Worm (Caenorhabditis elegans): ENCODE data around the gene phat-6.
A peak's percentile ranks its signal among the peaks of the same experiment; 100 is the strongest.

Gene phat-6

ce11 chrX:15229174-15229573 is 35.0 kb upstream of the phat-6 start:
- TF ChIP-seq elt-2 (tag; optimal IDR thresholded peaks at IDR 0.05) (peak; percentile 8), dsc-1 (tag; optimal IDR thresholded peaks at IDR 0.05) (no peak), lin-35 (GFP tag; optimal IDR thresholded peaks at IDR 0.05) (no peak), efl-1 (optimal IDR thresholded peaks at IDR 0.05) (no peak), efl-1 (GFP tag; optimal IDR thresholded peaks at IDR 0.05 in 1 of 2) (peak in 1 of 2 experiments; percentile 84)

- TF ChIP-seq nhr-71 (tag; optimal IDR thresholded peaks at IDR 0.05): peak; percentile 7
- TF ChIP-seq blmp-1 (tag; optimal IDR thresholded peaks at IDR 0.05): peak; percentile 86
- TF ChIP-seq lin-14 (GFP tag; optimal IDR thresholded peaks at IDR 0.05): peak; percentile 65
- TF ChIP-seq lsy-2 (tag; optimal IDR thresholded peaks at IDR 0.05): peak in 1 of 2 experiments; percentile 1
- no peak for TF ChIP-seq efl-1 (optimal IDR thresholded peaks at IDR 0.05)
- TF ChIP-seq efl-1 (GFP tag; optimal IDR thresholded peaks at IDR 0.05 in 1 of 2): no peak
- TF ChIP-seq tbx-2 (tag; optimal IDR thresholded peaks at IDR 0.05): peak; percentile 10
- no peak for TF ChIP-seq sox-4 (tag; optimal IDR thresholded peaks at IDR 0.05)
Observed at ce11 chrX:15225180-15225724, 31.1 kb upstream of the phat-6 start.

ce11 chrX:15224128-15224527 is 29.9 kb upstream of the phat-6 start:
- no peak for TF ChIP-seq ceh-63 (GFP tag; optimal IDR thresholded peaks at IDR 0.05)
- no peak for TF ChIP-seq sox-4 (tag; optimal IDR thresholded peaks at IDR 0.05)
- TF ChIP-seq lin-14 (GFP tag; optimal IDR thresholded peaks at IDR 0.05): peak; percentile 28
- TF ChIP-seq dsc-1 (tag; optimal IDR thresholded peaks at IDR 0.05): peak; percentile 96
- TF ChIP-seq unc-130 (tag; optimal IDR thresholded peaks at IDR 0.05): peak; percentile 21
- TF ChIP-seq zag-1 (tag; optimal IDR thresholded peaks at IDR 0.05): no peak
- no peak for TF ChIP-seq nhr-84 (tag; optimal IDR thresholded peaks at IDR 0.05)
- peak; percentile 56 for TF ChIP-seq rnt-1 (tag; optimal IDR thresholded peaks at IDR 0.05)
- TF ChIP-seq ceh-90 (tag; optimal IDR thresholded peaks at IDR 0.05): no peak
- TF ChIP-seq fkh-4 (tag; optimal IDR thresholded peaks at IDR 0.05; ENCODE audit: borderline replicate concordance): peak; percentile 88
- peak; percentile 2 for TF ChIP-seq skn-1 (tag; optimal IDR thresholded peaks at IDR 0.05)
- TF ChIP-seq elt-3 (tag; optimal IDR thresholded peaks at IDR 0.05): no peak
- no peak for TF ChIP-seq sptf-1 (tag; optimal IDR thresholded peaks at IDR 0.05)
- no peak for TF ChIP-seq snpc-4 (tag; optimal IDR thresholded peaks at IDR 0.05)

- peak; percentile 39 for TF ChIP-seq snpc-4 (tag; optimal IDR thresholded peaks at IDR 0.05)
- TF ChIP-seq pqm-1 (tag; optimal IDR thresholded peaks at IDR 0.05): no peak
- no peak for TF ChIP-seq efl-1 (optimal IDR thresholded peaks at IDR 0.05)
- TF ChIP-seq efl-1 (GFP tag; optimal IDR thresholded peaks at IDR 0.05 in 1 of 2): peak in 1 of 2 experiments; percentile 71
- TF ChIP-seq ceh-88 (GFP tag; IDR thresholded peaks at IDR 0.05): no peak
Observed at ce11 chrX:15222789-15223188, 28.6 kb upstream of the phat-6 start.

DNA sequence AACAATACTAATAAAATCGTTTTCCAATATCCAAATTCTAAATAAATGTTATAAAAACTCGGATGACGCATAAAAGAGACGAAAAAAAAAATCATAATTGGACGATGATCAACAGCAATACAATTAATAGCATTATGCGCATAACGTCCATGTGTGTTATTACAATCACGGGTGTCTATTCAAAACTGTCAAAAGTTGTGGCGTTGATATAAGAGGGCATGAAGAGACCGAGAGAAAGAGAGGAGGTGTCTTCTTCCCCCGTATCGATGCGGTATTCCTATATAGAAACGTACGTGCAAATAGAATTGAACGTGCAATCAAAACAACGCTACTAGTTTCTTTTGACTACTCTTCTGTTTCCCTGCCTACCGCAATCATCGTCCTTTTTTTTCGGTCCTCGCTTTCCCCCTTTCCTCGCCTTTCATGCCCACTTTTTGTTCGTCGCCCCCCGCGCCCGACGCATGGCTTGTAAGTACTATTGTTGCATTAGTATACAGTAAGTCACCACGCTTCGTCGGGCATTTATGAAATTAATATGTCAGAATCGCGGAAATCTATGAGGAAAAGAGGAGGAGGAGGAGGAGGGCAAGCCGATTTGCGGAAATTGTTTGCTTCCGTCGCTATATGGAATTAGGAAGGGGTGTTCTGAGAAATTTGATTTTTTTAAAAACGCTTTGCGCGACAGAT is 27.8 kb upstream of the phat-6 start:
- TF ChIP-seq lin-35 (GFP tag; optimal IDR thresholded peaks at IDR 0.05): peak in 1 of 2 experiments; percentile 21
- no peak for TF ChIP-seq F16B12.6 (tag; optimal IDR thresholded peaks at IDR 0.05)
- TF ChIP-seq skn-1 (tag; optimal IDR thresholded peaks at IDR 0.05): peak; percentile 2
- peak; percentile 7 for TF ChIP-seq blmp-1 (tag; optimal IDR thresholded peaks at IDR 0.05)
- no peak for TF ChIP-seq zip-4 (GFP tag; optimal IDR thresholded peaks at IDR 0.05)
- peak; percentile 56 for TF ChIP-seq lin-14 (GFP tag; optimal IDR thresholded peaks at IDR 0.05)
- TF ChIP-seq nhr-85 (tag): peak; percentile 86
- TF ChIP-seq snu-23 (GFP tag; optimal IDR thresholded peaks at IDR 0.05): peak; percentile 33
- no peak for TF ChIP-seq efl-1 (optimal IDR thresholded peaks at IDR 0.05)
- peak in 1 of 2 experiments; percentile 91 for TF ChIP-seq efl-1 (GFP tag; optimal IDR thresholded peaks at IDR 0.05 in 1 of 2)
- no peak for TF ChIP-seq tbx-2 (tag; optimal IDR thresholded peaks at IDR 0.05)
- TF ChIP-seq nhr-20 (tag; optimal IDR thresholded peaks at IDR 0.05): peak; percentile 22
- TF ChIP-seq mep-1 (tag; optimal IDR thresholded peaks at IDR 0.05): peak; percentile 36

DNA sequence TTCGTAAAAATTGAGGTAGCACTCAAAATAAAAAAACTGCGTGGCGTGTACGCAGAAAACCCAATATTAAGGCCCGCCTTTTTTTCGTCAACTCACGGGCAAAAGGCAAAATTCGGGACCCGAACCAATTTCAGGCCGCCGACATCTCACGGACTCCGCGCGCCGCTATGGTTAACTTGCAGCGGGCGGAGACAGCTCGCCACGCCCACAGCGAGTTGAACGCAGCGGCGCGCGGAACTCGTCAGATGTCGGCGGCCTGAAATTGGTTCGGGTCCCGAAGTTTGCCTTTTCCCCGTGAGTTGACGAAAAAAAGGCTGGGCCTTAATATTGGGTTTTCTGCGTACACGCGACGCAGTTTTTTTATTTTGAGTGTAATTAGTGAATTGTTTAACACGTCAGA is 26.9 kb upstream of the phat-6 start:
- TF ChIP-seq nhr-90 (tag; optimal IDR thresholded peaks at IDR 0.05; ENCODE audit: poor library complexity) (no peak), snpc-4 (tag; optimal IDR thresholded peaks at IDR 0.05) (peak; percentile 0), mdl-1 (tag; optimal IDR thresholded peaks at IDR 0.05) (no peak)
